Worm (Caenorhabditis elegans) whole organism, L3 larva: ENCODE data around the gene mlt-8.

Experiments
- R02D3.7 ChIP-seq: fragments of 150-350 bp; optimal IDR thresholded peaks from 2 replicates; lab custom pipeline; 2014; ENCODE audit warnings: missing biosample characterization, missing genetic modification characterization
- ZK546.5 ChIP-seq: sonication (generic microtip); optimal IDR thresholded peaks from 2 replicates; lab custom pipeline; 2017; ENCODE audit warnings: missing biosample characterization, missing genetic modification characterization
- ama-1 ChIP-seq: fragments of 150-350 bp; optimal IDR thresholded peaks from 2 replicates; lab custom pipeline; 2018
- ceh-28 ChIP-seq: fragments of 150-350 bp; optimal IDR thresholded peaks from 2 replicates; lab custom pipeline; 2014; ENCODE audit warnings: missing biosample characterization, missing genetic modification reagents, missing genetic modification characterization
- ceh-9 ChIP-seq: sonication (generic microtip); optimal IDR thresholded peaks from 2 replicates; lab custom pipeline; 2018; ENCODE audit warnings: missing biosample characterization, missing genetic modification characterization
- daf-12 ChIP-seq: fragments of 150-350 bp; optimal IDR thresholded peaks from 2 replicates; lab custom pipeline; 2014; ENCODE audit warnings: missing biosample characterization, missing genetic modification reagents, missing genetic modification characterization
- egl-27 ChIP-seq: sonication (generic microtip); optimal IDR thresholded peaks from 4 replicates; lab custom pipeline; 2017; ENCODE audit warnings: missing biosample characterization, missing genetic modification reagents, missing genetic modification characterization
- egl-5 ChIP-seq: fragments of 150-350 bp; optimal IDR thresholded peaks from 2 replicates; lab custom pipeline; 2017; ENCODE audit warnings: missing biosample characterization, missing genetic modification reagents, missing genetic modification characterization, inconsistent platforms
- elt-1 ChIP-seq: fragments of 150-350 bp; optimal IDR thresholded peaks from 2 replicates; lab custom pipeline; 2014; ENCODE audit warnings: missing biosample characterization, missing genetic modification characterization
- elt-2 ChIP-seq: sonication (generic microtip); optimal IDR thresholded peaks from 2 replicates; lab custom pipeline; 2016; ENCODE audit warnings: missing genetic modification reagents, mild to moderate bottlenecking, missing genetic modification characterization, missing compliant biosample characterization
- elt-3 ChIP-seq, 3 experiments: fragments of 150-350 bp in 1 of 3; sonication (generic microtip) in 2 of 3; optimal IDR thresholded peaks; 2 replicates in 2 of 3; 4 replicates in 1 of 3; lab custom pipeline; 2014 to 2017; ENCODE audit warnings: missing biosample characterization in 3 of 3, missing genetic modification characterization in 3 of 3
- eor-1 ChIP-seq, 2 experiments: fragments of 150-350 bp; optimal IDR thresholded peaks; 2 replicates each; lab custom pipeline; 2014 to 2018; ENCODE audit warnings: missing biosample characterization in 2 of 2, missing genetic modification characterization in 2 of 2
- fkh-10 ChIP-seq: sonication (generic microtip); optimal IDR thresholded peaks from 2 replicates; lab custom pipeline; 2017; ENCODE audit warnings: missing biosample characterization, missing genetic modification reagents, missing genetic modification characterization
- fkh-2 ChIP-seq: fragments of 150-350 bp; optimal IDR thresholded peaks from 2 replicates; lab custom pipeline; 2014; ENCODE audit warnings: missing biosample characterization, missing genetic modification reagents, missing genetic modification characterization
- hmg-11 ChIP-seq: sonication (generic microtip); optimal IDR thresholded peaks from 2 replicates; lab custom pipeline; 2016; ENCODE audit warnings: missing genetic modification characterization, missing compliant biosample characterization
- jun-1 ChIP-seq: fragments of 150-350 bp; optimal IDR thresholded peaks from 2 replicates; lab custom pipeline; 2014; ENCODE audit warnings: missing biosample characterization, missing genetic modification reagents, missing genetic modification characterization
- lin-15B ChIP-seq: fragments of 150-350 bp; optimal IDR thresholded peaks from 2 replicates; lab custom pipeline; 2014; ENCODE audit warnings: missing biosample characterization, missing genetic modification characterization
- lin-39 ChIP-seq: fragments of 150-350 bp; optimal IDR thresholded peaks from 2 replicates; lab custom pipeline; 2018; ENCODE audit warnings: missing biosample characterization, missing genetic modification reagents, missing genetic modification characterization
- lsy-12 ChIP-seq: sonication (generic microtip); optimal IDR thresholded peaks from 2 replicates; lab custom pipeline; 2016; ENCODE audit warnings: mild to moderate bottlenecking, missing genetic modification characterization, missing compliant biosample characterization
- mdl-1 ChIP-seq: fragments of 150-350 bp; optimal IDR thresholded peaks from 2 replicates; lab custom pipeline; 2014; ENCODE audit warnings: missing biosample characterization, missing genetic modification characterization
- mml-1 ChIP-seq: fragments of 150-350 bp; sonication (generic microtip); optimal IDR thresholded peaks from 3 replicates; lab custom pipeline; 2014; ENCODE audit warnings: missing biosample characterization, missing genetic modification characterization
- nfya-1 ChIP-seq: sonication (generic microtip); optimal IDR thresholded peaks from 2 replicates; lab custom pipeline; 2017; ENCODE audit warnings: missing genetic modification characterization, mild to moderate bottlenecking, missing compliant biosample characterization, antibody characterized with exemption, moderate library complexity; ENCODE audit not compliant: insufficient read depth
- nhr-11 ChIP-seq: fragments of 150-350 bp; optimal IDR thresholded peaks from 2 replicates; lab custom pipeline; 2014; ENCODE audit warnings: missing biosample characterization, missing genetic modification characterization
- nhr-12 ChIP-seq: fragments of 150-350 bp; optimal IDR thresholded peaks from 2 replicates; lab custom pipeline; 2014; ENCODE audit warnings: missing biosample characterization, missing genetic modification characterization
- nhr-23 ChIP-seq: fragments of 150-350 bp; optimal IDR thresholded peaks from 2 replicates; lab custom pipeline; 2014; ENCODE audit warnings: missing biosample characterization, missing genetic modification reagents, missing genetic modification characterization
- nhr-237 ChIP-seq: fragments of 150-350 bp; optimal IDR thresholded peaks from 2 replicates; lab custom pipeline; 2014; ENCODE audit warnings: missing biosample characterization, missing genetic modification characterization
- nhr-25 ChIP-seq: sonication (generic microtip); optimal IDR thresholded peaks from 2 replicates; lab custom pipeline; 2017; ENCODE audit warnings: missing biosample characterization, missing genetic modification characterization
- nhr-28 ChIP-seq: fragments of 150-350 bp; optimal IDR thresholded peaks from 2 replicates; lab custom pipeline; 2014; ENCODE audit warnings: missing biosample characterization, missing genetic modification characterization
- nhr-43 ChIP-seq: sonication (generic microtip); optimal IDR thresholded peaks from 2 replicates; lab custom pipeline; 2016; ENCODE audit warnings: mild to moderate bottlenecking, missing genetic modification characterization, missing compliant biosample characterization; ENCODE audit not compliant: poor library complexity, severe bottlenecking
- nhr-67 ChIP-seq: fragments of 150-350 bp; optimal IDR thresholded peaks from 2 replicates; lab custom pipeline; 2014; ENCODE audit warnings: missing biosample characterization, missing genetic modification characterization
- nhr-76 ChIP-seq: fragments of 150-350 bp; sonication (generic microtip); optimal IDR thresholded peaks from 5 replicates; lab custom pipeline; 2014; ENCODE audit warnings: missing biosample characterization, missing genetic modification characterization
- nhr-77 ChIP-seq: fragments of 150-350 bp; optimal IDR thresholded peaks from 2 replicates; lab custom pipeline; 2014; ENCODE audit warnings: missing biosample characterization, missing genetic modification characterization
- pha-4 ChIP-seq: fragments of 150-350 bp; optimal IDR thresholded peaks from 2 replicates; lab custom pipeline; 2014; ENCODE audit warnings: missing biosample characterization, missing genetic modification reagents, missing genetic modification characterization
- pqm-1 ChIP-seq: fragments of 150-350 bp; optimal IDR thresholded peaks from 2 replicates; lab custom pipeline; 2017; ENCODE audit warnings: missing biosample characterization, missing genetic modification characterization, inconsistent platforms
- skn-1 ChIP-seq: fragments of 150-350 bp; optimal IDR thresholded peaks from 2 replicates; lab custom pipeline; 2014; ENCODE audit warnings: missing biosample characterization, missing genetic modification characterization
- snpc-4 ChIP-seq: fragments of 150-350 bp; optimal IDR thresholded peaks from 2 replicates; lab custom pipeline; 2014; ENCODE audit warnings: missing biosample characterization, missing genetic modification characterization
- tbx-2 ChIP-seq: sonication (generic microtip); optimal IDR thresholded peaks from 2 replicates; lab custom pipeline; 2016; ENCODE audit warnings: mild to moderate bottlenecking, missing genetic modification characterization, missing compliant biosample characterization
- unc-62 ChIP-seq: fragments of 150-350 bp; sonication (generic microtip); optimal IDR thresholded peaks from 4 replicates; lab custom pipeline; 2014; ENCODE audit warnings: missing biosample characterization, missing genetic modification reagents, missing genetic modification characterization
- zag-1 ChIP-seq: fragments of 150-350 bp; optimal IDR thresholded peaks from 2 replicates; lab custom pipeline; 2014; ENCODE audit warnings: missing biosample characterization, missing genetic modification characterization
- ztf-11 ChIP-seq: fragments of 150-350 bp; optimal IDR thresholded peaks from 2 replicates; lab custom pipeline; 2014; ENCODE audit warnings: missing biosample characterization, missing genetic modification characterization
- ztf-4 ChIP-seq: fragments of 150-350 bp; optimal IDR thresholded peaks from 2 replicates; lab custom pipeline; 2014; ENCODE audit warnings: missing biosample characterization, missing genetic modification characterization

Gene mlt-8

DNA sequence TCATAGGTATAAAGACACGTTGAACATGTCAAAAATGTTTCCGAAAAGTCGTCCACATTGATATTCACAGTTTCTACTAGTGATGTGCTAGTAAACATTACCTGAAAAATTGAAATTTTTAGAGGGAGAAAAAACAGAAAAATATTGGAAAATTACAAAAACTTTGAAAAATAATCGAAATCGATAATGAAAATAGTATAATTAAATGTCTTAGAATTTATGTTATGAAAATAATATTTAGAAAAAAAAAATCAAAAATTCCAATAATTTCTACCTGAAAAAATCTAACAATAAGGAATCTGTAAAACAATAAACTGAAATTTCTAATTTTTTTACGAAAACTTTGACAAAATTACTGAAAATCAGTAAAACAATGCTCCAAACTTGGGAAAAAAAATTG is 30.1 kb upstream of the mlt-8 start, which contains the start of gene nhl-3:
nhl-3 (minus strand) TSS at position 101 of the 400 bp plus-strand sequence.
- no peak for TF ChIP-seq lin-15B (tag; lab: Kevin White, UChicago)
- TF ChIP-seq egl-5 (tag; lab: Kevin White, UChicago) = no peak
- TF ChIP-seq zag-1 (tag; lab: Kevin White, UChicago) = no peak
- no peak for TF ChIP-seq mml-1 (tag; lab: Kevin White, UChicago)
- no peak for TF ChIP-seq elt-1 (tag; lab: Kevin White, UChicago)

- no peak for TF ChIP-seq nhr-237 (tag; lab: Kevin White, UChicago)
- TF ChIP-seq elt-3 (tag; optimal IDR thresholded peaks at IDR 0.05; lab: Kevin White, UChicago) = no peak
- TF ChIP-seq R02D3.7 (tag; lab: Kevin White, UChicago) = no peak
- TF ChIP-seq egl-27 = no peak
- peak; percentile 15 for TF ChIP-seq mdl-1 (tag; lab: Kevin White, UChicago)
- TF ChIP-seq lsy-12 = no peak
- TF ChIP-seq elt-1 (tag; lab: Kevin White, UChicago) = no peak
- TF ChIP-seq skn-1 = peak; percentile 29
- peak; percentile 23 for TF ChIP-seq elt-2 (tag; lab: Kevin White, UChicago)
- TF ChIP-seq nhr-76 (tag; lab: Kevin White, UChicago) = no peak
- no peak for TF ChIP-seq nhr-25 (tag; lab: Kevin White, UChicago)
- no peak for TF ChIP-seq ceh-9
- peak; percentile 28 for TF ChIP-seq pqm-1 (tag; lab: Kevin White, UChicago)
- TF ChIP-seq pha-4 (tag; lab: Kevin White, UChicago) = peak; percentile 92
- no peak for TF ChIP-seq fkh-10 (GFP tag; lab: Kevin White, UChicago)
- no peak for TF ChIP-seq nhr-23 (tag; lab: Kevin White, UChicago)
- no peak for TF ChIP-seq tbx-2
- peak; percentile 28 for TF ChIP-seq egl-5 (tag; lab: Kevin White, UChicago)
- TF ChIP-seq nhr-12 (tag; lab: Kevin White, UChicago) = no peak
- TF ChIP-seq nhr-77 (tag; lab: Kevin White, UChicago) = no peak
- TF ChIP-seq daf-12 (tag; lab: Kevin White, UChicago) = no peak
- TF ChIP-seq eor-1 (tag; optimal IDR thresholded peaks at IDR 0.05; lab: Kevin White, UChicago) = no peak
- peak; percentile 58 for TF ChIP-seq hmg-11
- no peak for TF ChIP-seq snpc-4 (tag; lab: Kevin White, UChicago)
- TF ChIP-seq nhr-28 (tag; lab: Kevin White, UChicago) = no peak
- no peak for TF ChIP-seq nhr-43
- no peak for TF ChIP-seq mml-1 (tag; lab: Kevin White, UChicago)
- TF ChIP-seq nfya-1 (tag; lab: Kevin White, UChicago) = peak; percentile 63
- peak; percentile 63 for TF ChIP-seq lin-39
- TF ChIP-seq ceh-28 = no peak
- TF ChIP-seq nhr-67 (tag; lab: Kevin White, UChicago) = no peak
Measured at ce11 chrII:601305-601704, 29.4 kb upstream of the mlt-8 start.

- TF ChIP-seq ztf-11 (tag; lab: Kevin White, UChicago) (no peak), ztf-4 (no peak), nhr-25 (tag; lab: Kevin White, UChicago) (no peak), ceh-9 (no peak), pha-4 (tag; lab: Kevin White, UChicago) (no peak), mml-1 (tag; lab: Kevin White, UChicago) (no peak), nhr-23 (tag; lab: Kevin White, UChicago) (no peak), jun-1 (tag; lab: Kevin White, UChicago) (no peak), skn-1 (no peak), ama-1 (lab: Kevin White, UChicago) (no peak), egl-27 (no peak), nhr-237 (tag; lab: Kevin White, UChicago) (no peak), ZK546.5 (tag; lab: Kevin White, UChicago) (no peak), fkh-2 (tag; lab: Kevin White, UChicago) (no peak), unc-62 (GFP tag; lab: Kevin White, UChicago) (no peak), nhr-11 (tag; lab: Kevin White, UChicago) (no peak), lin-15B (tag; lab: Kevin White, UChicago) (no peak), hmg-11 (no peak)
Measured at ce11 chrII:596702-597101, 24.8 kb upstream of the mlt-8 start.
